Fruit fly (Drosophila melanogaster): ENCODE results near the gene CG31910.

The CG31910 gene

dm6 chr2L:6701409-6702199 lies 43.8 kb downstream of the CG31910 start:
- no peak for TF ChIP-seq noc (tag; optimal IDR thresholded peaks at IDR 0.05)

- TF ChIP-seq noc (tag; optimal IDR thresholded peaks at IDR 0.05) = no peak
Measured at dm6 chr2L:6700742-6701141, 44.7 kb downstream of the CG31910 start.

DNA sequence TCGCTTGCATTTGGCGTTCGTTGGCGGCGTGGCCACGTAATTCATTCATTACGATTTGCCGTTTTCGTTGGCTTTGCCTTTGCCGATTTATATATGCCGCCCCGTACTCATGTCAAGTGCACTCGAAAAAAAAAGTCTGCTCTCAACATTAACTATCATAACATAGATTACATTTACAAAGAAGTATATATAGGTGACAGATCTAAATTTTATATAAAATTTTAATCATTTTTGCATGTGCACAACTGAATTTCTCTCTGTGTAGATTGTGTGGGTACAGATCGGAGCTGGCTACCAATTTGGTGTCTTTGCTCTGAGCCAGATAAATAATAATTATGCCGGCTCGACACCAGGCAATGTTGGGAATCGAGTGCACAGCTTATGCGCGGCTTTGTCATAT lies 47.0 kb downstream of the CG31910 start:
- no peak for TF ChIP-seq noc (tag; optimal IDR thresholded peaks at IDR 0.05)

DNA sequence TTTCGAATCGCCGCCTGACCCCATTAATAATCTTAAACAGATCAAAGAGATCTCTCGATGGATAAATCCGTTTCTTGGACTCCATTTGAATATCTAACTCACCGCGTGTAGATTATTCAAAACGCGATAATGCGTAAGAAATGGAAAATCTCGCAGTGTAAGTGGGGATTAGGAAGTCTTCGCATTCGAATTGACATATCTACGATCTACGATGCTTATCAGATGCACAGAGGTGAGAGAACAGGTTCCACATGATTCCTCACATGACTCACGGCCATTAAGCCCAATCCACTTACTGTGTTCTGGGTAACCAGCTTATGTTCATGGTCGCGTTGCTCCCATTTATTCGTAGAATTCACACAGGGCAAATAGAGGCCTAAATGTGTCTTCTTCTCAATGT lies 49.2 kb downstream of the CG31910 start:
- no peak for TF ChIP-seq noc (tag; optimal IDR thresholded peaks at IDR 0.05)

Data from whole organism, larva.